Worm (Caenorhabditis elegans): ENCODE results near the gene F35E8.9.

Gene F35E8.9

ce11 chrV:15950903-15951302 lies 33.5 kb upstream of the F35E8.9 start, which contains the start of gene srw-59:
Gene srw-59, minus strand, starts transcription at chrV:15951003.
- no peak for TF ChIP-seq unc-130 (GFP tag; optimal IDR thresholded peaks at IDR 0.05)
- no peak for TF ChIP-seq somi-1 (GFP tag; optimal IDR thresholded peaks at IDR 0.05)
- no peak for TF ChIP-seq ZK185.1 (tag; optimal IDR thresholded peaks at IDR 0.05; ENCODE audit: poor library complexity, severe bottlenecking)
- TF ChIP-seq nhr-80 (tag; optimal IDR thresholded peaks at IDR 0.05) = no peak
- TF ChIP-seq ceh-58 (GFP tag; IDR thresholded peaks at IDR 0.05) = no peak
- TF ChIP-seq rcor-1 (GFP tag; IDR thresholded peaks at IDR 0.05) = no peak
- no peak for TF ChIP-seq ceh-91 (GFP tag; IDR thresholded peaks at IDR 0.05)
- no peak for TF ChIP-seq lin-35 (GFP tag; optimal IDR thresholded peaks at IDR 0.05)
- no peak for TF ChIP-seq ztf-26 (tag; optimal IDR thresholded peaks at IDR 0.05)
- TF ChIP-seq mcd-1 (GFP tag; IDR thresholded peaks at IDR 0.05) = no peak
- TF ChIP-seq Y53F4B.3 (GFP tag; IDR thresholded peaks at IDR 0.05) = no peak
- TF ChIP-seq egl-18 (GFP tag; IDR thresholded peaks at IDR 0.05) = no peak
- no peak for TF ChIP-seq F39B2.1 (GFP tag; IDR thresholded peaks at IDR 0.05)
- no peak for TF ChIP-seq pbrm-1 (GFP tag; IDR thresholded peaks at IDR 0.05)
- TF ChIP-seq T07F8.4 (tag; optimal IDR thresholded peaks at IDR 0.05) = no peak
- no peak for TF ChIP-seq efl-1 (GFP tag; optimal IDR thresholded peaks at IDR 0.05)
- TF ChIP-seq F33H1.4 (GFP tag; IDR thresholded peaks at IDR 0.05) = no peak

DNA sequence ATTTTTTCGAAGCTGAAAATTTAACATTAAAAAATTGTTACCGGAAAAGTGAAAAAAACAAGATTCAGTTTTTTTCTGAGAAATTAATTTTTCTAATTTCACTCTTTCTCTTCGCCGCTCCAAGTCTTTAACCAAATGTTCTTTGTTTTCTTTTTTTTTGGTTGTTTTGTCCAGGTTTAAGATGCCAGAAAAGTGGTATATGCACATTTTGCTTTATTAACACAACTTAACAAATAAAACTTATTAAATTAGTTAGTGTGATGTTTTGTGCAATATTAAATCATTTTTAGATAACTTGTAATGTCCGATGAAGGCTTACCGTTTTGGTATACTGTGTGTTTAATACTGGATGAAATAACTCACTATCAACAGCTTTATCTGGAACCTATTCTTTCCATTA lies 25.8 kb upstream of the F35E8.9 start, which contains the start of gene srw-53:
Gene srw-53 (plus strand): TSS at position 301 of the 400 bp plus-strand sequence.
- no peak for TF ChIP-seq nfyb-1 (GFP tag; IDR thresholded peaks at IDR 0.05)
- no peak for TF ChIP-seq Y56A3A.18 (GFP tag; IDR thresholded peaks at IDR 0.05)
- TF ChIP-seq cebp-2 (GFP tag; IDR thresholded peaks at IDR 0.05) = no peak
- no peak for TF ChIP-seq B0261.1 (tag; optimal IDR thresholded peaks at IDR 0.05)
- TF ChIP-seq ceh-79 (tag; optimal IDR thresholded peaks at IDR 0.05) = no peak
- no peak for TF ChIP-seq B0336.3 (GFP tag; IDR thresholded peaks at IDR 0.05)
- no peak for TF ChIP-seq F22D6.2 (tag; optimal IDR thresholded peaks at IDR 0.05)
- no peak for TF ChIP-seq T07F8.4 (tag; optimal IDR thresholded peaks at IDR 0.05)
- TF ChIP-seq lsl-1 (GFP tag; optimal IDR thresholded peaks at IDR 0.05) = no peak
- TF ChIP-seq efl-1 (GFP tag; optimal IDR thresholded peaks at IDR 0.05) = no peak
- no peak for TF ChIP-seq let-607 (tag; optimal IDR thresholded peaks at IDR 0.05)
- no peak for TF ChIP-seq unc-130 (GFP tag; optimal IDR thresholded peaks at IDR 0.05)
- TF ChIP-seq F23B12.7 (tag; optimal IDR thresholded peaks at IDR 0.05; ENCODE audit: insufficient read depth) = no peak
- TF ChIP-seq nhr-80 (tag; optimal IDR thresholded peaks at IDR 0.05) = no peak
- TF ChIP-seq C17E4.6 (GFP tag; IDR thresholded peaks at IDR 0.05) = no peak
- TF ChIP-seq sdz-38 (tag; optimal IDR thresholded peaks at IDR 0.05) = no peak
- no peak for TF ChIP-seq lag-1 (GFP tag; IDR thresholded peaks at IDR 0.05)

- no peak for TF ChIP-seq snpc-1.3 (tag; optimal IDR thresholded peaks at IDR 0.05; ENCODE audit: insufficient read depth)
- TF ChIP-seq lsl-1 (GFP tag; optimal IDR thresholded peaks at IDR 0.05) = no peak
- TF ChIP-seq B0035.1 (tag; optimal IDR thresholded peaks at IDR 0.05) = no peak
- TF ChIP-seq attf-6 (GFP tag; IDR thresholded peaks at IDR 0.05) = no peak
- TF ChIP-seq hmg-1.2 (GFP tag; IDR thresholded peaks at IDR 0.05) = no peak
- TF ChIP-seq ekl-4 (GFP tag; IDR thresholded peaks at IDR 0.05) = no peak
- TF ChIP-seq snpc-3.4 (tag; optimal IDR thresholded peaks at IDR 0.05) = no peak
- no peak for TF ChIP-seq bed-2 (GFP tag; IDR thresholded peaks at IDR 0.05)
- no peak for TF ChIP-seq F39B2.1 (GFP tag; IDR thresholded peaks at IDR 0.05)
- TF ChIP-seq ceh-79 (tag; optimal IDR thresholded peaks at IDR 0.05) = no peak
- TF ChIP-seq egl-44 (GFP tag; IDR thresholded peaks at IDR 0.05) = no peak
- TF ChIP-seq dox-1 (GFP tag; IDR thresholded peaks at IDR 0.05) = no peak
- TF ChIP-seq die-1 (tag; optimal IDR thresholded peaks at IDR 0.05) = no peak
- no peak for TF ChIP-seq aptf-3 (GFP tag; IDR thresholded peaks at IDR 0.05)
- TF ChIP-seq tbx-9 (tag; optimal IDR thresholded peaks at IDR 0.05; ENCODE audit: borderline replicate concordance) = no peak
Observed at ce11 chrV:15940254-15940653, 22.9 kb upstream of the F35E8.9 start, which contains the start of gene srw-55. Gene srw-55, minus strand, starts transcription at chrV:15940354.

All from whole organism, young adult.